Worm (Caenorhabditis elegans) whole organism, L1 larva: ENCODE results near the gene sulp-5.

Experiments
- C16A3.4 ChIP-seq: fragments of 150-350 bp; optimal IDR thresholded peaks from 2 replicates; lab custom pipeline; 2014; ENCODE audit warnings: missing biosample characterization, missing genetic modification characterization
- Y116A8C.19 ChIP-seq: sonication (generic microtip); optimal IDR thresholded peaks from 2 replicates; lab custom pipeline; 2016; ENCODE audit warnings: missing compliant biosample characterization, missing genetic modification characterization, borderline replicate concordance
- ceh-63 ChIP-seq: fragments of 200-800 bp; sonication (Bioruptor generic); optimal IDR thresholded peaks from 2 replicates; lab custom pipeline; 2018; ENCODE audit warnings: mild to moderate bottlenecking, missing genetic modification characterization, missing compliant biosample characterization
- ceh-82 ChIP-seq, 3 experiments: fragments of 150-350 bp in 1 of 3; sonication (generic microtip) in 2 of 3; optimal IDR thresholded peaks; 2 replicates each; lab custom pipeline; 2014 to 2017; ENCODE audit warnings: missing biosample characterization in 3 of 3, missing genetic modification characterization in 3 of 3
- jun-1 ChIP-seq: fragments of 150-350 bp; optimal IDR thresholded peaks from 2 replicates; lab custom pipeline; 2014; ENCODE audit warnings: missing biosample characterization, missing genetic modification reagents, missing genetic modification characterization
- lin-15B ChIP-seq: fragments of 150-350 bp; sonication (generic microtip); optimal IDR thresholded peaks from 3 replicates; lab custom pipeline; 2014; ENCODE audit warnings: missing biosample characterization, missing genetic modification characterization
- lin-39 ChIP-seq: fragments of 150-350 bp; optimal IDR thresholded peaks from 2 replicates; lab custom pipeline; 2014; ENCODE audit warnings: missing biosample characterization, missing genetic modification reagents, missing genetic modification characterization
- lir-3 ChIP-seq: sonication (generic microtip); optimal IDR thresholded peaks from 2 replicates; lab custom pipeline; 2016; ENCODE audit warnings: mild to moderate bottlenecking, missing genetic modification characterization, moderate library complexity, missing compliant biosample characterization; ENCODE audit not compliant: poor library complexity
- nhr-11 ChIP-seq: fragments of 150-350 bp; optimal IDR thresholded peaks from 2 replicates; lab custom pipeline; 2014; ENCODE audit warnings: missing biosample characterization, missing genetic modification characterization
- nhr-237 ChIP-seq: fragments of 150-350 bp; optimal IDR thresholded peaks from 2 replicates; lab custom pipeline; 2014; ENCODE audit warnings: missing biosample characterization, missing genetic modification characterization
- nhr-28 ChIP-seq: fragments of 150-350 bp; optimal IDR thresholded peaks from 2 replicates; lab custom pipeline; 2014; ENCODE audit warnings: missing biosample characterization, missing genetic modification characterization
- nhr-76 ChIP-seq: sonication (generic microtip); optimal IDR thresholded peaks from 2 replicates; lab custom pipeline; 2017; ENCODE audit warnings: missing biosample characterization, missing genetic modification characterization
- unc-86 ChIP-seq: sonication (generic microtip); optimal IDR thresholded peaks from 2 replicates; lab custom pipeline; 2016; ENCODE audit warnings: missing genetic modification characterization, missing compliant biosample characterization

DNA sequence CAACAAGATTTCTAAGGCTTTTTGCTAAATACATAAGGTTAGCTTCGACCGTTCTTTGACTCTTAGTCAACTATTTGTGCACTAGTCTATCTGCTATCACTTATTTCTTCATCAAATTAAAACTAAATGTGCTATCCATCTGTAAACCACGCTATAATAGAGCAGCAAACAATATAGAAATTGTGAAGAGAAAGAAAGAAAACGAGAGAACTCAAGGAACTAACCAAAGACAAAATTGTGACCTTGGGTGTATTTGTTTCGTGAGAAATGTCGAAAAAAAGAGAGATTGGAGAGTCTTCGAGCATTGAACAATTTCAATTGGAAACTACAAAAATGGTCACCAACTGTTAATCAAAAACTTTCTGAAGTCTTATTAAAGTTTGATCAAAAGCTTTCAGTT is 5.3 kb downstream of the sulp-5 start:
- TF ChIP-seq lin-15B (no peak), lin-39 (no peak), lir-3 (tag; lab: Kevin White, UChicago) (no peak), nhr-237 (tag; lab: Kevin White, UChicago) (no peak), unc-86 (tag; lab: Kevin White, UChicago) (no peak), C16A3.4 (tag; lab: Kevin White, UChicago) (peak; percentile 2), nhr-28 (tag; lab: Kevin White, UChicago) (no peak), ceh-82 (tag; optimal IDR thresholded peaks at IDR 0.05; lab: Kevin White, UChicago) (no peak), Y116A8C.19 (tag; lab: Kevin White, UChicago) (no peak), jun-1 (no peak), nhr-76 (tag; lab: Kevin White, UChicago) (no peak), nhr-11 (tag; lab: Kevin White, UChicago) (no peak), ceh-63 (GFP tag; lab: Kevin White, UChicago) (no peak)
